Worm (Caenorhabditis elegans) whole organism, young adult: ENCODE measurements around the gene E02C12.6.

Experiments used
- C17E4.6 ChIP-seq: fragments of 200-800 bp; sonication (Bioruptor generic); IDR thresholded peaks from 2 replicates; pipeline ENCODE4 v1.3.6; 2022; ENCODE audit warnings: missing genetic modification reagents, missing genetic modification characterization, missing compliant biosample characterization
- F10E7.11 ChIP-seq: sonication (generic microtip); optimal IDR thresholded peaks from 2 replicates; lab custom pipeline; 2017; ENCODE audit warnings: mild to moderate bottlenecking, missing genetic modification characterization, moderate library complexity, missing compliant biosample characterization
- F49E8.2 ChIP-seq: sonication (generic microtip); optimal IDR thresholded peaks from 3 replicates; lab custom pipeline; 2017; ENCODE audit warnings: missing genetic modification characterization, mild to moderate bottlenecking, missing compliant biosample characterization, antibody characterized with exemption, moderate library complexity; ENCODE audit not compliant: insufficient read depth
- F52B5.7 ChIP-seq: sonication (generic microtip); optimal IDR thresholded peaks from 2 replicates; lab custom pipeline; 2016; ENCODE audit warnings: mild to moderate bottlenecking, missing genetic modification characterization, missing compliant biosample characterization
- K12H6.12 ChIP-seq: fragments of 200-800 bp; sonication (Bioruptor generic); optimal IDR thresholded peaks from 2 replicates; lab custom pipeline; 2018; ENCODE audit warnings: mild to moderate bottlenecking, missing genetic modification characterization, missing compliant biosample characterization
- Y56A3A.18 ChIP-seq: fragments of 200-800 bp; sonication (Bioruptor generic); IDR thresholded peaks from 2 replicates; pipeline ENCODE4 v1.3.6; 2022; ENCODE audit warnings: missing genetic modification reagents, missing genetic modification characterization, missing compliant biosample characterization
- akir-1 ChIP-seq: fragments of 200-800 bp; sonication (Bioruptor generic); optimal IDR thresholded peaks from 2 replicates; lab custom pipeline; 2018; ENCODE audit warnings: mild to moderate bottlenecking, missing genetic modification characterization, moderate library complexity, missing compliant biosample characterization
- aptf-2 ChIP-seq: fragments of 200-800 bp; sonication (Bioruptor generic); conservative IDR thresholded peaks from 2 replicates; pipeline ENCODE4 v1.3.6; 2022; ENCODE audit warnings: missing genetic modification reagents, missing genetic modification characterization, missing compliant biosample characterization
- aptf-3 ChIP-seq: fragments of 200-800 bp; sonication (Bioruptor generic); IDR thresholded peaks from 2 replicates; pipeline ENCODE4 v1.3.6; 2022; ENCODE audit warnings: missing genetic modification characterization, missing compliant biosample characterization
- atf-7 ChIP-seq: sonication (generic microtip); optimal IDR thresholded peaks from 2 replicates; lab custom pipeline; 2017; ENCODE audit warnings: mild to moderate bottlenecking, missing genetic modification characterization, missing compliant biosample characterization
- attf-6 ChIP-seq: fragments of 200-800 bp; sonication (Bioruptor generic); IDR thresholded peaks from 2 replicates; pipeline ENCODE4 v1.3.6; 2022; ENCODE audit warnings: missing genetic modification reagents, missing genetic modification characterization, missing compliant biosample characterization
- bed-2 ChIP-seq: fragments of 200-800 bp; sonication (Bioruptor generic); IDR thresholded peaks from 2 replicates; pipeline ENCODE4 v1.3.6; 2022; ENCODE audit warnings: missing genetic modification reagents, missing genetic modification characterization, missing compliant biosample characterization
- ceh-100 ChIP-seq: fragments of 200-800 bp; sonication (Bioruptor generic); IDR thresholded peaks from 2 replicates; pipeline ENCODE4 v1.3.6; 2022; ENCODE audit warnings: missing genetic modification reagents, missing genetic modification characterization, missing compliant biosample characterization
- ceh-40 ChIP-seq: fragments of 200-800 bp; sonication (Bioruptor generic); IDR thresholded peaks from 2 replicates; pipeline ENCODE4 v1.3.6; 2022; ENCODE audit warnings: missing genetic modification characterization, missing compliant biosample characterization
- ceh-79 ChIP-seq: sonication (generic microtip); optimal IDR thresholded peaks from 2 replicates; lab custom pipeline; 2017; ENCODE audit warnings: mild to moderate bottlenecking, missing genetic modification characterization, missing compliant biosample characterization
- chd-7 ChIP-seq: sonication (generic microtip); optimal IDR thresholded peaks from 2 replicates; lab custom pipeline; 2016; ENCODE audit warnings: mild to moderate bottlenecking, missing genetic modification characterization, moderate library complexity, missing compliant biosample characterization
- dox-1 ChIP-seq: fragments of 200-800 bp; sonication (Bioruptor generic); IDR thresholded peaks from 2 replicates; pipeline ENCODE4 v1.3.6; 2022; ENCODE audit warnings: missing genetic modification reagents, missing genetic modification characterization, missing compliant biosample characterization
- egl-18 ChIP-seq: fragments of 200-800 bp; sonication (Bioruptor generic); IDR thresholded peaks from 2 replicates; pipeline ENCODE4 v1.3.6; 2022; ENCODE audit warnings: missing genetic modification reagents, missing genetic modification characterization, missing compliant biosample characterization
- ekl-4 ChIP-seq: fragments of 200-800 bp; sonication (Bioruptor generic); IDR thresholded peaks from 2 replicates; pipeline ENCODE4 v1.3.6; 2022; ENCODE audit warnings: missing genetic modification reagents, missing genetic modification characterization, missing compliant biosample characterization
- ets-4 ChIP-seq: fragments of 200-800 bp; sonication (Bioruptor generic); optimal IDR thresholded peaks from 2 replicates; lab custom pipeline; 2018; ENCODE audit warnings: mild to moderate bottlenecking, missing genetic modification characterization, missing compliant biosample characterization
- gei-17 ChIP-seq: fragments of 200-800 bp; sonication (Bioruptor generic); optimal IDR thresholded peaks from 2 replicates; lab custom pipeline; 2018; ENCODE audit warnings: mild to moderate bottlenecking, missing genetic modification characterization, missing compliant biosample characterization
- hlh-26 ChIP-seq: fragments of 200-800 bp; sonication (Bioruptor generic); conservative IDR thresholded peaks from 2 replicates; pipeline ENCODE4 v1.3.6; 2022; ENCODE audit warnings: missing genetic modification reagents, missing genetic modification characterization, missing compliant biosample characterization
- hrde-1 ChIP-seq: sonication (generic microtip); optimal IDR thresholded peaks from 2 replicates; lab custom pipeline; 2016; ENCODE audit warnings: missing genetic modification characterization, mild to moderate bottlenecking, missing compliant biosample characterization, moderate library complexity, missing genotype, missing genetic modification reagents, borderline replicate concordance
- hsf-1 ChIP-seq: fragments of 200-800 bp; sonication (Bioruptor generic); IDR thresholded peaks from 2 replicates; pipeline ENCODE4 v1.3.6; 2022; ENCODE audit warnings: missing genetic modification reagents, missing genetic modification characterization, missing compliant biosample characterization
- let-526 ChIP-seq: fragments of 200-800 bp; sonication (Bioruptor generic); IDR thresholded peaks from 2 replicates; pipeline ENCODE4 v1.3.6; 2022; ENCODE audit warnings: missing genetic modification reagents, missing genetic modification characterization, missing compliant biosample characterization
- lin-54 ChIP-seq: fragments of 200-800 bp; sonication (Bioruptor generic); optimal IDR thresholded peaks from 2 replicates; lab custom pipeline; 2018; ENCODE audit warnings: mild to moderate bottlenecking, missing genetic modification characterization, missing compliant biosample characterization
- nhr-179 ChIP-seq: sonication (generic microtip); optimal IDR thresholded peaks from 2 replicates; lab custom pipeline; 2016; ENCODE audit warnings: mild to moderate bottlenecking, missing genetic modification characterization, missing compliant biosample characterization
- nhr-27 ChIP-seq: fragments of 200-800 bp; sonication (Bioruptor generic); optimal IDR thresholded peaks from 2 replicates; lab custom pipeline; 2018; ENCODE audit warnings: mild to moderate bottlenecking, missing genetic modification characterization, moderate library complexity, missing compliant biosample characterization
- nhr-80 ChIP-seq: sonication (generic microtip); optimal IDR thresholded peaks from 2 replicates; lab custom pipeline; 2016; ENCODE audit warnings: missing genetic modification characterization, missing compliant biosample characterization
- nhr-90 ChIP-seq: sonication (generic microtip); optimal IDR thresholded peaks from 2 replicates; lab custom pipeline; 2016; ENCODE audit warnings: missing genotype, mild to moderate bottlenecking, missing genetic modification characterization, missing compliant biosample characterization
- pha-4 ChIP-seq: fragments of 150-350 bp; sonication (generic microtip); optimal IDR thresholded peaks from 2 replicates; lab custom pipeline; 2014; ENCODE audit warnings: missing biosample characterization, missing genetic modification reagents, missing genetic modification characterization
- rcor-1 ChIP-seq: fragments of 200-800 bp; sonication (Bioruptor generic); IDR thresholded peaks from 2 replicates; pipeline ENCODE4 v1.3.6; 2022; ENCODE audit warnings: missing genetic modification reagents, missing genetic modification characterization, missing compliant biosample characterization
- rpc-1 ChIP-seq, 2 experiments: fragments of 150-350 bp in 1 of 2; sonication (generic microtip) in 1 of 2; optimal IDR thresholded peaks; 2 replicates each; lab custom pipeline; 2014 to 2018; ENCODE audit warnings: missing biosample characterization in 1 of 2, missing genetic modification characterization in 1 of 2, missing genetic modification reagents in 1 of 2, missing genotype in 1 of 2
- sdz-38 ChIP-seq: sonication (generic microtip); optimal IDR thresholded peaks from 2 replicates; lab custom pipeline; 2016; ENCODE audit warnings: missing genotype, missing genetic modification characterization, missing compliant biosample characterization
- sea-2 ChIP-seq: fragments of 200-800 bp; sonication (Bioruptor generic); IDR thresholded peaks from 2 replicates; pipeline ENCODE4 v1.3.6; 2022; ENCODE audit warnings: missing genetic modification characterization, missing compliant biosample characterization
- snpc-1.3 ChIP-seq: sonication (generic microtip); optimal IDR thresholded peaks from 2 replicates; lab custom pipeline; 2017; ENCODE audit warnings: missing genetic modification characterization, mild to moderate bottlenecking, missing compliant biosample characterization, antibody characterized with exemption, moderate library complexity, missing genotype, missing genetic modification reagents; ENCODE audit not compliant: insufficient read depth
- sptf-2 ChIP-seq: fragments of 200-800 bp; sonication (Bioruptor generic); optimal IDR thresholded peaks from 2 replicates; lab custom pipeline; 2018; ENCODE audit warnings: mild to moderate bottlenecking, missing genetic modification characterization, missing compliant biosample characterization
- unc-130 ChIP-seq: sonication (generic microtip); optimal IDR thresholded peaks from 2 replicates; lab custom pipeline; 2016; ENCODE audit warnings: missing genetic modification reagents, missing genetic modification characterization, missing compliant biosample characterization
- zfh-2 ChIP-seq: fragments of 200-800 bp; sonication (Bioruptor generic); conservative IDR thresholded peaks from 2 replicates; pipeline ENCODE4 v1.3.6; 2022; ENCODE audit warnings: missing genetic modification reagents, missing genetic modification characterization, missing compliant biosample characterization
- ztf-22 ChIP-seq: fragments of 200-800 bp; sonication (Bioruptor generic); optimal IDR thresholded peaks from 2 replicates; lab custom pipeline; 2018; ENCODE audit warnings: mild to moderate bottlenecking, missing genetic modification characterization, moderate library complexity, missing compliant biosample characterization
- ztf-25 ChIP-seq: fragments of 200-800 bp; sonication (Bioruptor generic); IDR thresholded peaks from 2 replicates; pipeline ENCODE4 v1.3.6; 2022; ENCODE audit warnings: missing genetic modification reagents, missing genetic modification characterization, missing compliant biosample characterization

E02C12.6 gene

DNA sequence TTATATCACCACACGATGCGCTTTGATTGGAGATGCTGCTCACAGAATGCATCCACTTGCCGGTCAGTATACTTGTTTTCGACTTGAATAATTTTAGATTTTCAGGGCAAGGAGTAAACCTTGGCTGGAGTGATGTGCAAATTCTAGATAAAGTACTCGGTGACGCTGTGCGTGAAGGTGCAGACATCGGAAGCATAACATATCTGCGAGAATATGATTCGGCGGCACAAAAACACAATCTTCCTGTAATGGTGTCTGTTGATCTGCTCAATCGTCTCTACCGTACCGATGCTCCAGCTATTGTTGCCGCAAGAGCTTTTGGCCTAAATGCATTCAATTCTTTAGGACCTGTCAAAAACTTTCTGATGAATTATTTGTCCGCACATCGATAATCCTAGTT, 32.4 kb downstream of the E02C12.6 start (continued):
- TF ChIP-seq ceh-40 (no peak), let-526 (GFP tag; lab: Robert Waterston, UW) (0 out of 2 replicates have a peak, but pooled peaks have one; percentile 49), egl-18 (GFP tag; lab: Robert Waterston, UW) (no peak), F52B5.7 (tag; lab: Kevin White, UChicago) (peak; percentile 15), bed-2 (GFP tag; lab: Robert Waterston, UW) (no peak), gei-17 (no peak), ets-4 (GFP tag; lab: Kevin White, UChicago) (no peak), snpc-1.3 (tag; lab: Kevin White, UChicago) (no peak), hsf-1 (GFP tag; lab: Robert Waterston, UW) (no peak), pha-4 (tag; lab: Kevin White, UChicago) (no peak), aptf-3 (GFP tag; lab: Robert Waterston, UW) (no peak), sptf-2 (GFP tag; lab: Kevin White, UChicago) (no peak), hrde-1 (tag; lab: Kevin White, UChicago) (peak; percentile 52), K12H6.12 (no peak), rpc-1 (optimal IDR thresholded peaks at IDR 0.05; lab: Kevin White, UChicago) (no peak), rpc-1 (tag; optimal IDR thresholded peaks at IDR 0.05; lab: Kevin White, UChicago) (no peak), F10E7.11 (tag; lab: Kevin White, UChicago) (no peak), ceh-100 (GFP tag; lab: Robert Waterston, UW) (no peak; the same call in 1 of the 2 replicates), akir-1 (GFP tag; lab: Kevin White, UChicago) (no peak), nhr-179 (tag; lab: Kevin White, UChicago) (no peak), nhr-27 (tag; lab: Kevin White, UChicago) (no peak), unc-130 (no peak), zfh-2 (GFP tag; lab: Robert Waterston, UW) (no peak), ceh-79 (tag; lab: Kevin White, UChicago) (no peak), Y56A3A.18 (GFP tag; lab: Robert Waterston, UW) (no peak), nhr-80 (no peak), lin-54 (GFP tag; lab: Kevin White, UChicago) (no peak), dox-1 (GFP tag; lab: Robert Waterston, UW) (no peak), atf-7 (peak; percentile 9), rcor-1 (GFP tag; lab: Robert Waterston, UW) (no peak), sea-2 (GFP tag; lab: Robert Waterston, UW) (no peak), F49E8.2 (tag; lab: Kevin White, UChicago) (no peak), sdz-38 (no peak), C17E4.6 (GFP tag; lab: Robert Waterston, UW) (no peak), chd-7 (peak; percentile 49), attf-6 (no peak), hlh-26 (no peak), aptf-2 (GFP tag; lab: Robert Waterston, UW) (no peak), nhr-90 (no peak), ztf-25 (GFP tag; lab: Robert Waterston, UW) (no peak), ekl-4 (GFP tag; lab: Robert Waterston, UW) (no peak), ztf-22 (GFP tag; lab: Kevin White, UChicago) (no peak)
